Fruit fly (Drosophila melanogaster) S2 (cell line): ENCODE measurements around the gene CG34408.

Experiments
- CG8478 ChIP-seq: fragments of >200 bp; optimal IDR thresholded peaks from 2 replicates; lab custom pipeline; 2018
- CTCF ChIP-seq, 2 experiments: fragments of >200 bp; optimal IDR thresholded peaks; 2 replicates each; lab custom pipeline; 2018

DNA sequence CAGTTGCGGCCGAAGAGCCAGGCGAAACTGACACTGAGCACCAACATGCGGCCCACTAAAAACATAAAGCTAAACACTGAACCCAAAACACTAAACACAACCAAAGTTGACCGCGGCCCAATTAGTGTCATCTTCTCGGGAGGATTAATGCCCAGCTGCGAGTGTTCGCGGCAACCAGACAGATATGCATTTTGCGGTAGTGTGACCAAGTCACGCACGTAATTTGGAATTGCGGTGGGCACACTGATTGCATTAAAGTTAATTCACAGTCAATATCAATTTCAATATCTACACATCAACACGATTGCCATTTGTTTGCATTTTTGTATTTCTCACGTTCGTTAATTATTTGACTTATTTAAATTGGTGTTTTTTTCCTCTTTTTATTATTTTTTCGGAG lies 36.3 kb downstream of the CG34408 start:
- no peak for TF ChIP-seq CTCF (optimal IDR thresholded peaks at IDR 0.05; lab: Kevin White, UChicago)
- TF ChIP-seq CG8478 (lab: Kevin White, UChicago), result no peak
